Fruit fly (Drosophila melanogaster) whole organism, wandering third instar larva: ENCODE measurements around the gene CG31464.

Experiments used
- CG9705 ChIP-seq: fragments of 200-800 bp; sonication (Bioruptor generic); optimal IDR thresholded peaks from 2 replicates; lab custom pipeline; 2018; ENCODE audit warnings: missing biosample characterization, mild to moderate bottlenecking, missing genetic modification characterization
- Dfd ChIP-seq: fragments of >200 bp; optimal IDR thresholded peaks from 2 replicates; lab custom pipeline; 2017; ENCODE audit warnings: missing biosample characterization, missing genetic modification characterization
- Hr78 ChIP-seq: fragments of >200 bp; optimal IDR thresholded peaks from 2 replicates; lab custom pipeline; 2017; ENCODE audit warnings: missing biosample characterization, missing genetic modification characterization
- Mio ChIP-seq: sonication (Bioruptor generic); optimal IDR thresholded peaks from 2 replicates; lab custom pipeline; 2016; ENCODE audit warnings: missing biosample characterization, missing genetic modification characterization
- N ChIP-seq: fragments of >200 bp; optimal IDR thresholded peaks from 2 replicates; lab custom pipeline; 2018; ENCODE audit warnings: missing biosample characterization, missing external identifiers, missing genetic modification characterization
- fru ChIP-seq: fragments of 200-800 bp; sonication (Bioruptor generic); optimal IDR thresholded peaks from 3 replicates; lab custom pipeline; 2016; ENCODE audit warnings: missing biosample characterization, mild to moderate bottlenecking, missing genetic modification characterization
- pan ChIP-seq: fragments of >200 bp; optimal IDR thresholded peaks from 2 replicates; lab custom pipeline; 2017
- sv ChIP-seq: fragments of 200-800 bp; sonication (Bioruptor generic); optimal IDR thresholded peaks from 3 replicates; lab custom pipeline; 2016; ENCODE audit warnings: missing biosample characterization, missing genetic modification characterization
- tai ChIP-seq: sonication (Bioruptor generic); optimal IDR thresholded peaks from 2 replicates; lab custom pipeline; 2016; ENCODE audit warnings: missing biosample characterization, missing genetic modification characterization
- usp ChIP-seq: fragments of >200 bp; optimal IDR thresholded peaks from 2 replicates; lab custom pipeline; 2017; ENCODE audit warnings: missing biosample characterization, missing genetic modification characterization

DNA sequence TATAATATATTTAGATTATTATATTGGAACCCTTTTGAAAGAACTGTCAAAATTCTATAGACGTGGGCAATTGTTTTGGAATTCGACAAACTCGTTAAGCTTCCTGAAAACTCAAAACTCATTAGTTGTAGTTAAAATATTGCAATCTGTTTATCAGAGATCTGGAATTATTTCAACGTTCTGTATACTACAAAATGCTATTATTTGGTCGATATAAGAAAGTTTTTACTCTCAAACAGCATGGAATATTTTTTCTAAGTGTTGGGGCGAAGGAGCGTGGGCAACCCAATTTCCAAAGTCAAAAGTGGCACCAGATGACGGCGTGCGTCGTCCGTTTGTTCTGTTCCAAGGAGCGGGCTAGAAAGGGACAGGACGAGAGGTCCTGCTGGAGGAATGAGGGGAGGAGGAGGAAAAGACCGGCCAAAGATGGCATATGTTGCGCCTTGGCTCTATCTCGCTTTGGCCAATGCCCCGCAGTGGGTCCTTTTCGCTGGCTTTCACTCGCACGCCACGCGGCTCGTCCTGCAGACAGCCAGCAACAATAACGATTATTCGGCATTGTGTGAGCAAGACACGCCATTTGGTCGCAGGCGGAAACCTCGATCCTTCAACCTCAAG lies 5.2 kb upstream of the CG31464 start:
- TF ChIP-seq tai (GFP tag; lab: Kevin White, UChicago) (no peak), CG9705 (GFP tag; lab: Kevin White, UChicago) (no peak), Dfd (GFP tag; lab: Kevin White, UChicago) (no peak), usp (GFP tag; lab: Kevin White, UChicago) (no peak), Mio (GFP tag; lab: Kevin White, UChicago) (no peak), pan (lab: Kevin White, UChicago) (no peak), Hr78 (GFP tag; lab: Kevin White, UChicago) (no peak), N (GFP tag; lab: Kevin White, UChicago) (no peak), sv (GFP tag; lab: Kevin White, UChicago) (no peak), fru (no peak)
